Fruit fly (Drosophila melanogaster): ENCODE results near the gene CG6443.
A peak's percentile ranks its signal among the peaks of the same experiment; 100 is the strongest.

CG6443 gene

dm6 chr2L:10736993-10737756 is 8.4 kb downstream of the CG6443 start, which contains the start of the genes Vha16-5 and CG12299 (continued):
- TF ChIP-seq CG34406 (GFP tag; optimal IDR thresholded peaks at IDR 0.05), result peak; percentile 48
- no peak for TF ChIP-seq Smox (GFP tag; optimal IDR thresholded peaks at IDR 0.05)
- TF ChIP-seq fd85E (GFP tag; optimal IDR thresholded peaks at IDR 0.05), result no peak
- TF ChIP-seq spab (GFP tag; optimal IDR thresholded peaks at IDR 0.05), result no peak
- TF ChIP-seq CG1621 (tag; optimal IDR thresholded peaks at IDR 0.05), result peak; percentile 32
- no peak for TF ChIP-seq svp (GFP tag)
- TF ChIP-seq Lpt (GFP tag; optimal IDR thresholded peaks at IDR 0.05), result no peak
- no peak for TF ChIP-seq Blimp-1 (GFP tag; optimal IDR thresholded peaks at IDR 0.05)
- no peak for TF ChIP-seq OdsH (GFP tag; optimal IDR thresholded peaks at IDR 0.05)
- TF ChIP-seq CG6854 (GFP tag; optimal IDR thresholded peaks at IDR 0.05), result no peak
- no peak for TF ChIP-seq CG8632 (GFP tag; optimal IDR thresholded peaks at IDR 0.05)
- TF ChIP-seq cyc (GFP tag; optimal IDR thresholded peaks at IDR 0.05), result peak; percentile 70
- TF ChIP-seq Met (GFP tag; optimal IDR thresholded peaks at IDR 0.05), result no peak
- no peak for TF ChIP-seq dac (GFP tag; optimal IDR thresholded peaks at IDR 0.05)
- peak; percentile 77 for TF ChIP-seq fkh (GFP tag; optimal IDR thresholded peaks at IDR 0.05)
- TF ChIP-seq CG31627 (GFP tag; optimal IDR thresholded peaks at IDR 0.05), result peak; percentile 78
- no peak for TF ChIP-seq achi (GFP tag; optimal IDR thresholded peaks at IDR 0.05)
- no peak for TF ChIP-seq Gug (GFP tag; IDR thresholded peaks at IDR 0.05)
- peak; percentile 73 for TF ChIP-seq Hr39 (GFP tag; optimal IDR thresholded peaks at IDR 0.05)
- peak; percentile 78 for TF ChIP-seq Hr4 (GFP tag; optimal IDR thresholded peaks at IDR 0.05)
- TF ChIP-seq CG6276 (GFP tag; optimal IDR thresholded peaks at IDR 0.05), result no peak
- TF ChIP-seq Eip78C (GFP tag), result peak; percentile 85
- TF ChIP-seq vri (GFP tag; optimal IDR thresholded peaks at IDR 0.05), result no peak
- TF ChIP-seq Hr38 (GFP tag; optimal IDR thresholded peaks at IDR 0.05), result peak; percentile 45
- no peak for TF ChIP-seq CG11762 (GFP tag; optimal IDR thresholded peaks at IDR 0.05; ENCODE audit: insufficient read depth)
- no peak for TF ChIP-seq Sox102F (GFP tag; optimal IDR thresholded peaks at IDR 0.05)
- no peak for TF ChIP-seq CG4318 (GFP tag; optimal IDR thresholded peaks at IDR 0.05)
- peak; percentile 42 for TF ChIP-seq Sox15 (GFP tag; optimal IDR thresholded peaks at IDR 0.05)
- peak; percentile 79 for TF ChIP-seq lz (GFP tag; optimal IDR thresholded peaks at IDR 0.05)
- TF ChIP-seq CG32006 (GFP tag; optimal IDR thresholded peaks at IDR 0.05), result no peak
- TF ChIP-seq CG9139 (GFP tag; optimal IDR thresholded peaks at IDR 0.05), result no peak
- TF ChIP-seq CG11902 (GFP tag; optimal IDR thresholded peaks at IDR 0.05), result peak; percentile 32
- TF ChIP-seq acj6 (GFP tag; optimal IDR thresholded peaks at IDR 0.05), result peak; percentile 73
- TF ChIP-seq CG10631 (GFP tag; optimal IDR thresholded peaks at IDR 0.05), result no peak

dm6 chr2L:10743714-10744113 is 14.9 kb downstream of the CG6443 start, which contains the start of gene CG6729:
TSS of gene CG6729 (minus strand) at chr2L:10743935.
- TF ChIP-seq CG3032 (tag; optimal IDR thresholded peaks at IDR 0.05) (no peak), cyc (GFP tag; optimal IDR thresholded peaks at IDR 0.05) (no peak), CG4318 (GFP tag; optimal IDR thresholded peaks at IDR 0.05) (no peak), Lpt (GFP tag; optimal IDR thresholded peaks at IDR 0.05) (no peak), achi (GFP tag; optimal IDR thresholded peaks at IDR 0.05) (no peak), fd59A (GFP tag; optimal IDR thresholded peaks at IDR 0.05) (no peak), CG3919 (GFP tag; optimal IDR thresholded peaks at IDR 0.05) (no peak), CG7368 (GFP tag; optimal IDR thresholded peaks at IDR 0.05) (no peak), Eip93F (GFP tag; optimal IDR thresholded peaks at IDR 0.05) (no peak), CG16779 (tag; optimal IDR thresholded peaks at IDR 0.05) (no peak), ss (GFP tag; optimal IDR thresholded peaks at IDR 0.05) (no peak), vri (GFP tag; optimal IDR thresholded peaks at IDR 0.05) (no peak), CG11294 (GFP tag; IDR thresholded peaks at IDR 0.05) (no peak), CG11902 (GFP tag; optimal IDR thresholded peaks at IDR 0.05) (no peak), svp (GFP tag) (no peak), Hr38 (GFP tag; optimal IDR thresholded peaks at IDR 0.05) (no peak), CG11762 (GFP tag; optimal IDR thresholded peaks at IDR 0.05; ENCODE audit: insufficient read depth) (no peak), CG10669 (GFP tag; optimal IDR thresholded peaks at IDR 0.05) (no peak)

All from whole organism, prepupa.